Worm (Caenorhabditis elegans): Measurements from ENCODE around the gene R02F2.4.

- TF ChIP-seq W03F9.2 (tag; optimal IDR thresholded peaks at IDR 0.05) (no peak), dao-5 (tag; optimal IDR thresholded peaks at IDR 0.05) (no peak)
Measured at ce11 chrIII:5436306-5436705, 47.8 kb upstream of the R02F2.4 start.
